Worm (Caenorhabditis elegans): ENCODE data around the gene klp-13.

- TF ChIP-seq cog-1 (tag; optimal IDR thresholded peaks at IDR 0.05) (no peak), ztf-29 (GFP tag; IDR thresholded peaks at IDR 0.05) (no peak), flt-1 (GFP tag; IDR thresholded peaks at IDR 0.05) (no peak)
These were observed 9.2 kb downstream of the klp-13 start for ce11 chrX:5994004-5994403.

Measured in whole organism, midembryonic.